Worm (Caenorhabditis elegans) whole organism, L2 larva: ENCODE data around the gene ZC477.7.
A peak's percentile ranks its signal among the peaks of the same experiment; 100 is the strongest.

Experiments used
- C34F6.9 ChIP-seq: fragments of 150-350 bp; optimal IDR thresholded peaks from 2 replicates; lab custom pipeline; 2014; ENCODE audit warnings: missing biosample characterization, missing genetic modification characterization
- F13H6.1 ChIP-seq: sonication (generic microtip); optimal IDR thresholded peaks from 2 replicates; lab custom pipeline; 2016; ENCODE audit warnings: missing genetic modification characterization, missing compliant biosample characterization
- R02D3.7 ChIP-seq: fragments of 150-350 bp; optimal IDR thresholded peaks from 2 replicates; lab custom pipeline; 2014; ENCODE audit warnings: missing biosample characterization, missing genetic modification characterization
- Y55F3AM.14 ChIP-seq: fragments of 200-800 bp; sonication (Bioruptor generic); optimal IDR thresholded peaks from 2 replicates; lab custom pipeline; 2018; ENCODE audit warnings: mild to moderate bottlenecking, missing genetic modification characterization, missing compliant biosample characterization
- ZK546.5 ChIP-seq: sonication (generic microtip); optimal IDR thresholded peaks from 2 replicates; lab custom pipeline; 2017; ENCODE audit warnings: missing biosample characterization, missing genetic modification characterization
- alr-1 ChIP-seq: fragments of 150-350 bp; optimal IDR thresholded peaks from 2 replicates; lab custom pipeline; 2014; ENCODE audit warnings: missing biosample characterization, missing genetic modification characterization
- aly-2 ChIP-seq: fragments of 150-350 bp; optimal IDR thresholded peaks from 2 replicates; lab custom pipeline; 2014; ENCODE audit warnings: missing biosample characterization, missing genetic modification characterization
- blmp-1 ChIP-seq: sonication (generic microtip); optimal IDR thresholded peaks from 2 replicates; lab custom pipeline; 2017; ENCODE audit warnings: missing genetic modification characterization, mild to moderate bottlenecking, missing compliant biosample characterization, antibody characterized with exemption, moderate library complexity; ENCODE audit not compliant: insufficient read depth
- ceh-16 ChIP-seq: fragments of 150-350 bp; optimal IDR thresholded peaks from 2 replicates; lab custom pipeline; 2014; ENCODE audit warnings: missing biosample characterization, missing genetic modification characterization
- ceh-82 ChIP-seq: fragments of 150-350 bp; optimal IDR thresholded peaks from 2 replicates; lab custom pipeline; 2014; ENCODE audit warnings: missing biosample characterization, missing genetic modification characterization
- crh-2 ChIP-seq: sonication (generic microtip); optimal IDR thresholded peaks from 2 replicates; lab custom pipeline; 2017; ENCODE audit warnings: missing biosample characterization, missing genetic modification characterization
- egl-27 ChIP-seq: sonication (generic microtip); optimal IDR thresholded peaks from 3 replicates; lab custom pipeline; 2017; ENCODE audit warnings: missing biosample characterization, missing genetic modification reagents, missing genetic modification characterization
- elt-1 ChIP-seq: fragments of 150-350 bp; optimal IDR thresholded peaks from 2 replicates; lab custom pipeline; 2014; ENCODE audit warnings: missing biosample characterization, missing genetic modification characterization
- elt-3 ChIP-seq: sonication (generic microtip); optimal IDR thresholded peaks from 2 replicates; lab custom pipeline; 2017; ENCODE audit warnings: missing biosample characterization, missing genetic modification characterization
- fos-1 ChIP-seq: fragments of 150-350 bp; optimal IDR thresholded peaks from 2 replicates; lab custom pipeline; 2014; ENCODE audit warnings: missing biosample characterization, missing genetic modification characterization
- gmeb-1 ChIP-seq: fragments of 150-350 bp; optimal IDR thresholded peaks from 2 replicates; lab custom pipeline; 2014; ENCODE audit warnings: missing biosample characterization, missing genetic modification characterization
- lin-11 ChIP-seq: fragments of 150-350 bp; sonication (generic microtip); optimal IDR thresholded peaks from 2 replicates; lab custom pipeline; 2014; ENCODE audit warnings: missing biosample characterization, missing genetic modification characterization, inconsistent platforms, mixed read lengths
- lin-39 ChIP-seq: fragments of 150-350 bp; optimal IDR thresholded peaks from 2 replicates; lab custom pipeline; 2014; ENCODE audit warnings: missing biosample characterization, missing genetic modification reagents, missing genetic modification characterization
- lsy-2 ChIP-seq, 2 experiments: fragments of 150-350 bp in 1 of 2; sonication (generic microtip) in 1 of 2; optimal IDR thresholded peaks; 2 replicates each; lab custom pipeline; 2014 to 2017; ENCODE audit warnings: missing biosample characterization in 2 of 2, missing genetic modification characterization in 2 of 2
- mab-5 ChIP-seq: fragments of 150-350 bp; optimal IDR thresholded peaks from 2 replicates; lab custom pipeline; 2014; ENCODE audit warnings: missing biosample characterization, missing genetic modification characterization
- mdl-1 ChIP-seq, 2 experiments: fragments of 150-350 bp in 1 of 2; sonication (generic microtip) in 1 of 2; optimal IDR thresholded peaks; 2 replicates each; lab custom pipeline; 2017; ENCODE audit warnings: missing biosample characterization in 2 of 2, missing genetic modification characterization in 2 of 2
- nhr-12 ChIP-seq: fragments of 150-350 bp; optimal IDR thresholded peaks from 2 replicates; lab custom pipeline; 2014; ENCODE audit warnings: missing biosample characterization, missing genetic modification characterization
- nhr-129 ChIP-seq: fragments of 150-350 bp; optimal IDR thresholded peaks from 2 replicates; lab custom pipeline; 2014; ENCODE audit warnings: missing biosample characterization, missing genetic modification characterization
- nhr-21 ChIP-seq: fragments of 150-350 bp; optimal IDR thresholded peaks from 2 replicates; lab custom pipeline; 2014; ENCODE audit warnings: missing biosample characterization, missing genetic modification characterization
- nhr-25 ChIP-seq: fragments of 150-350 bp; sonication (generic microtip); optimal IDR thresholded peaks from 3 replicates; lab custom pipeline; 2014; ENCODE audit warnings: missing biosample characterization, missing genetic modification characterization
- nhr-6 ChIP-seq: fragments of 150-350 bp; optimal IDR thresholded peaks from 2 replicates; lab custom pipeline; 2014; ENCODE audit warnings: missing biosample characterization, missing genetic modification characterization
- nhr-77 ChIP-seq: fragments of 150-350 bp; optimal IDR thresholded peaks from 2 replicates; lab custom pipeline; 2014; ENCODE audit warnings: missing biosample characterization, missing genetic modification characterization
- peb-1 ChIP-seq: fragments of 150-350 bp; optimal IDR thresholded peaks from 2 replicates; lab custom pipeline; 2014; ENCODE audit warnings: missing biosample characterization, missing genetic modification characterization
- sem-4 ChIP-seq: fragments of 150-350 bp; optimal IDR thresholded peaks from 2 replicates; lab custom pipeline; 2014; ENCODE audit warnings: missing biosample characterization, missing genetic modification reagents, missing genetic modification characterization
- skn-1 ChIP-seq: sonication (generic microtip); optimal IDR thresholded peaks from 2 replicates; lab custom pipeline; 2017; ENCODE audit warnings: missing biosample characterization, missing genetic modification characterization
- sma-3 ChIP-seq: sonication (generic microtip); optimal IDR thresholded peaks from 2 replicates; lab custom pipeline; 2016; ENCODE audit warnings: missing genetic modification reagents, missing genetic modification characterization, missing compliant biosample characterization
- sma-9 ChIP-seq, 2 experiments: fragments of 150-350 bp in 1 of 2; sonication (generic microtip) in 1 of 2; optimal IDR thresholded peaks; 2 replicates each; lab custom pipeline; 2014 to 2016; ENCODE audit warnings: missing genetic modification characterization in 2 of 2, mild to moderate bottlenecking in 1 of 2, missing biosample characterization in 1 of 2, missing compliant biosample characterization in 1 of 2, missing genetic modification reagents in 1 of 2, moderate library complexity in 1 of 2
- unc-39 ChIP-seq: fragments of 150-350 bp; optimal IDR thresholded peaks from 2 replicates; lab custom pipeline; 2014; ENCODE audit warnings: missing biosample characterization, missing genetic modification characterization
- unc-55 ChIP-seq: fragments of 150-350 bp; sonication (generic microtip); optimal IDR thresholded peaks from 3 replicates; lab custom pipeline; 2014; ENCODE audit warnings: missing biosample characterization, missing genetic modification reagents, missing genetic modification characterization
- unc-62 ChIP-seq: fragments of 150-350 bp; optimal IDR thresholded peaks from 2 replicates; lab custom pipeline; 2014; ENCODE audit warnings: missing biosample characterization, missing genetic modification reagents, missing genetic modification characterization
- zag-1 ChIP-seq: fragments of 150-350 bp; optimal IDR thresholded peaks from 2 replicates; lab custom pipeline; 2014; ENCODE audit warnings: missing biosample characterization, missing genetic modification characterization
- ztf-1 ChIP-seq: fragments of 200-800 bp; sonication (Bioruptor generic); conservative IDR thresholded peaks from 2 replicates; pipeline ENCODE4 v1.3.6; 2022; ENCODE audit warnings: missing genetic modification characterization, missing compliant biosample characterization
- ztf-4 ChIP-seq: fragments of 150-350 bp; optimal IDR thresholded peaks from 2 replicates; lab custom pipeline; 2014; ENCODE audit warnings: missing biosample characterization, missing genetic modification characterization

Gene ZC477.7

ce11 chrIV:7099377-7099776 lies 11.9 kb downstream of the ZC477.7 start:
- TF ChIP-seq unc-39 (tag; lab: Kevin White, UChicago) = no peak
- TF ChIP-seq sma-9 (GFP tag; optimal IDR thresholded peaks at IDR 0.05; lab: Kevin White, UChicago) = peak; percentile 71
- TF ChIP-seq sma-9 (tag; optimal IDR thresholded peaks at IDR 0.05; lab: Kevin White, UChicago) = no peak
- TF ChIP-seq nhr-129 (tag; lab: Kevin White, UChicago) = peak; percentile 60
- TF ChIP-seq lsy-2 (tag; optimal IDR thresholded peaks at IDR 0.05; lab: Kevin White, UChicago) = peak in 1 of 2 experiments; percentile 53
- TF ChIP-seq nhr-21 (tag; lab: Kevin White, UChicago) = no peak
- TF ChIP-seq C34F6.9 (tag; lab: Kevin White, UChicago) = peak; percentile 40
- peak; percentile 92 for TF ChIP-seq F13H6.1 (tag; lab: Kevin White, UChicago)
- peak; percentile 12 for TF ChIP-seq fos-1 (tag; lab: Kevin White, UChicago)
- TF ChIP-seq peb-1 = no peak

ce11 chrIV:7098509-7099065 lies 12.7 kb downstream of the ZC477.7 start, which contains the start of gene ZC477.4:
Gene ZC477.4 (minus strand): TSS chrIV:7098784.
- no peak for TF ChIP-seq ztf-4 (tag; lab: Kevin White, UChicago)
- TF ChIP-seq zag-1 (tag; lab: Kevin White, UChicago) = no peak
- TF ChIP-seq nhr-77 (tag; lab: Kevin White, UChicago) = no peak
- no peak for TF ChIP-seq unc-55
- peak; percentile 74 for TF ChIP-seq F13H6.1 (tag; lab: Kevin White, UChicago)
- no peak for TF ChIP-seq mdl-1 (tag; optimal IDR thresholded peaks at IDR 0.05; lab: Kevin White, UChicago)
- TF ChIP-seq nhr-129 (tag; lab: Kevin White, UChicago) = peak; percentile 67
- TF ChIP-seq sma-9 (GFP tag; optimal IDR thresholded peaks at IDR 0.05; lab: Kevin White, UChicago) = peak; percentile 48
- no peak for TF ChIP-seq sma-9 (tag; optimal IDR thresholded peaks at IDR 0.05; lab: Kevin White, UChicago)
- TF ChIP-seq elt-1 (tag; lab: Kevin White, UChicago) = no peak
- TF ChIP-seq C34F6.9 (tag; lab: Kevin White, UChicago) = peak; percentile 41

ce11 chrIV:7097450-7097849 lies 13.8 kb downstream of the ZC477.7 start:
- TF ChIP-seq Y55F3AM.14 (GFP tag; lab: Kevin White, UChicago) = no peak
- no peak for TF ChIP-seq ceh-82 (tag; lab: Kevin White, UChicago)
- no peak for TF ChIP-seq nhr-129 (tag; lab: Kevin White, UChicago)
- TF ChIP-seq sma-3 (GFP tag; lab: Kevin White, UChicago) = no peak
- no peak for TF ChIP-seq peb-1
- no peak for TF ChIP-seq alr-1 (tag; lab: Kevin White, UChicago)
- no peak for TF ChIP-seq sma-9 (GFP tag; optimal IDR thresholded peaks at IDR 0.05; lab: Kevin White, UChicago)
- no peak for TF ChIP-seq sma-9 (tag; optimal IDR thresholded peaks at IDR 0.05; lab: Kevin White, UChicago)
- no peak for TF ChIP-seq lin-39 (tag; lab: Kevin White, UChicago)
- no peak for TF ChIP-seq elt-3 (tag; lab: Kevin White, UChicago)
- TF ChIP-seq skn-1 (tag; lab: Kevin White, UChicago) = no peak
- no peak for TF ChIP-seq sem-4

- peak; percentile 72 for TF ChIP-seq sma-9 (GFP tag; optimal IDR thresholded peaks at IDR 0.05; lab: Kevin White, UChicago)
- TF ChIP-seq sma-9 (tag; optimal IDR thresholded peaks at IDR 0.05; lab: Kevin White, UChicago) = no peak
- TF ChIP-seq blmp-1 (tag; lab: Kevin White, UChicago) = no peak
Observed at ce11 chrIV:7096097-7096496, 15.2 kb downstream of the ZC477.7 start.

ce11 chrIV:7095396-7095964 lies 15.8 kb downstream of the ZC477.7 start:
- TF ChIP-seq nhr-129 (tag; lab: Kevin White, UChicago) (peak; percentile 25), nhr-25 (tag; lab: Kevin White, UChicago) (no peak), lsy-2 (tag; optimal IDR thresholded peaks at IDR 0.05; lab: Kevin White, UChicago) (peak in 1 of 2 experiments; percentile 15), crh-2 (tag; lab: Kevin White, UChicago) (no peak), mab-5 (tag; lab: Kevin White, UChicago) (no peak), aly-2 (no peak), F13H6.1 (tag; lab: Kevin White, UChicago) (peak; percentile 49), lin-11 (tag; lab: Kevin White, UChicago) (no peak), R02D3.7 (tag; lab: Kevin White, UChicago) (no peak), sma-3 (GFP tag; lab: Kevin White, UChicago) (no peak), ceh-82 (tag; lab: Kevin White, UChicago) (no peak), Y55F3AM.14 (GFP tag; lab: Kevin White, UChicago) (no peak), nhr-12 (no peak), fos-1 (tag; lab: Kevin White, UChicago) (no peak), nhr-21 (tag; lab: Kevin White, UChicago) (peak; percentile 25), gmeb-1 (tag; lab: Kevin White, UChicago) (no peak), ceh-16 (tag; lab: Kevin White, UChicago) (no peak), alr-1 (tag; lab: Kevin White, UChicago) (no peak), C34F6.9 (tag; lab: Kevin White, UChicago) (peak; percentile 31), nhr-77 (tag; lab: Kevin White, UChicago) (no peak), sma-9 (GFP tag; optimal IDR thresholded peaks at IDR 0.05; lab: Kevin White, UChicago) (peak; percentile 28), sma-9 (tag; optimal IDR thresholded peaks at IDR 0.05; lab: Kevin White, UChicago) (no peak), blmp-1 (tag; lab: Kevin White, UChicago) (peak; percentile 27), nhr-6 (no peak), ZK546.5 (no peak), mdl-1 (tag; optimal IDR thresholded peaks at IDR 0.05; lab: Kevin White, UChicago) (no peak), egl-27 (tag; lab: Kevin White, UChicago) (no peak), zag-1 (tag; lab: Kevin White, UChicago) (no peak), lin-39 (tag; lab: Kevin White, UChicago) (no peak), ztf-1 (GFP tag; lab: Robert Waterston, UW) (no peak), unc-62 (GFP tag; lab: Kevin White, UChicago) (no peak)
